Worm (Caenorhabditis elegans) whole organism, L4 larva: ENCODE results near the gene fbxa-37.

Source experiments
- R02D3.7 ChIP-seq: fragments of 150-350 bp; sonication (generic microtip); optimal IDR thresholded peaks from 3 replicates; lab custom pipeline; 2014; ENCODE audit warnings: missing biosample characterization, missing genetic modification characterization
- nhr-48 ChIP-seq: sonication (generic microtip); optimal IDR thresholded peaks from 2 replicates; lab custom pipeline; 2016; ENCODE audit warnings: mild to moderate bottlenecking, missing genetic modification characterization, missing compliant biosample characterization
- unc-39 ChIP-seq: sonication (generic microtip); optimal IDR thresholded peaks from 2 replicates; lab custom pipeline; 2017; ENCODE audit warnings: missing biosample characterization, missing genetic modification characterization

ce11 chrIII:1269156-1269555 lies 15.6 kb upstream of the fbxa-37 start, which contains the start of gene fbxa-32:
- no peak for TF ChIP-seq nhr-48
- TF ChIP-seq unc-39 (tag; lab: Kevin White, UChicago), result no peak
- no peak for TF ChIP-seq R02D3.7 (tag; lab: Kevin White, UChicago)
